Fruit fly (Drosophila melanogaster) Kc167 (cell line): Measurements from ENCODE around the gene CG18269.

ENCODE experiments used
- Myc ChIP-seq: fragments of >200 bp; optimal IDR thresholded peaks from 2 replicates; lab custom pipeline; 2017; ENCODE audit warnings: missing external identifiers
- Sin3A ChIP-seq: fragments of >200 bp; optimal IDR thresholded peaks from 2 replicates; lab custom pipeline; 2018; ENCODE audit warnings: missing external identifiers
- h ChIP-seq: fragments of >200 bp; optimal IDR thresholded peaks from 3 replicates; lab custom pipeline; 2018; ENCODE audit warnings: missing external identifiers
- insv ChIP-seq: fragments of >200 bp; optimal IDR thresholded peaks from 3 replicates; lab custom pipeline; 2018; ENCODE audit warnings: missing external identifiers
- psq ChIP-seq: fragments of >200 bp; optimal IDR thresholded peaks from 2 replicates; lab custom pipeline; 2017; ENCODE audit warnings: missing external identifiers
- ttk ChIP-seq: sonication (Bioruptor generic); optimal IDR thresholded peaks from 2 replicates; lab custom pipeline; 2017; ENCODE audit warnings: missing external identifiers

Gene CG18269

dm6 chr2L:5527861-5528260, 23.8 kb upstream of the CG18269 start, which contains the start of gene CG31915:
TSS of gene CG31915 (plus strand) at chr2L:5528123.
- no peak for TF ChIP-seq Sin3A (lab: Kevin White, UChicago)
- TF ChIP-seq h, result no peak

dm6 chr2L:5532061-5532460, 19.6 kb upstream of the CG18269 start, which contains the start of gene Coq6:
TSS of gene Coq6 (minus strand) at chr2L:5532223.
- TF ChIP-seq insv (lab: Kevin White, UChicago) (no peak), Sin3A (lab: Kevin White, UChicago) (no peak), psq (lab: Kevin White, UChicago) (no peak), h (no peak), Myc (lab: Kevin White, UChicago) (no peak), ttk (no peak)

dm6 chr2L:5536658-5537057, 15.0 kb upstream of the CG18269 start, which contains the start of gene tomb:
TSS of gene tomb (minus strand) at chr2L:5536758.
- TF ChIP-seq insv (lab: Kevin White, UChicago) (no peak), Myc (lab: Kevin White, UChicago) (no peak), Sin3A (lab: Kevin White, UChicago) (no peak), h (no peak)

dm6 chr2L:5537063-5537462, 14.6 kb upstream of the CG18269 start:
- TF ChIP-seq Sin3A (lab: Kevin White, UChicago) (no peak), psq (lab: Kevin White, UChicago) (no peak), ttk (no peak), Myc (lab: Kevin White, UChicago) (no peak), insv (lab: Kevin White, UChicago) (no peak), h (no peak)

- TF ChIP-seq insv (lab: Kevin White, UChicago) (no peak), Myc (lab: Kevin White, UChicago) (no peak), ttk (no peak), h (no peak), Sin3A (lab: Kevin White, UChicago) (no peak), psq (lab: Kevin White, UChicago) (no peak)
Observed at dm6 chr2L:5539034-5539433, 12.6 kb upstream of the CG18269 start, which contains the start of gene CG14015. TSS of gene CG14015 (minus strand) at chr2L:5539196.

dm6 chr2L:5541935-5542685, 9.5 kb upstream of the CG18269 start, which contains the start of the genes Hel25E and Lam:
TSS of gene Hel25E (minus strand) at chr2L:5542314.
TSS of gene Lam (plus strand) at chr2L:5542480.
- TF ChIP-seq psq (lab: Kevin White, UChicago) (no peak), insv (lab: Kevin White, UChicago) (no peak), h (no peak), Sin3A (lab: Kevin White, UChicago) (no peak), Myc (lab: Kevin White, UChicago) (no peak), ttk (no peak)

- TF ChIP-seq h, result no peak
- TF ChIP-seq psq (lab: Kevin White, UChicago), result no peak
- no peak for TF ChIP-seq Sin3A (lab: Kevin White, UChicago)
- no peak for TF ChIP-seq ttk
- TF ChIP-seq Myc (lab: Kevin White, UChicago), result no peak
- TF ChIP-seq insv (lab: Kevin White, UChicago), result no peak
Observed at dm6 chr2L:5542944-5543515, 8.6 kb upstream of the CG18269 start.

dm6 chr2L:5546207-5546517, 5.5 kb upstream of the CG18269 start:
- TF ChIP-seq Sin3A (lab: Kevin White, UChicago), result no peak
- TF ChIP-seq Myc (lab: Kevin White, UChicago), result no peak
- TF ChIP-seq h, result no peak

- TF ChIP-seq psq (lab: Kevin White, UChicago) (no peak), h (no peak), ttk (no peak), Myc (lab: Kevin White, UChicago) (no peak), insv (lab: Kevin White, UChicago) (no peak), Sin3A (lab: Kevin White, UChicago) (no peak)
Observed at dm6 chr2L:5546518-5547287, 4.9 kb upstream of the CG18269 start, which contains the start of gene Oscillin. TSS of gene Oscillin (plus strand) at chr2L:5547086.

dm6 chr2L:5547288-5547777, 4.3 kb upstream of the CG18269 start:
- TF ChIP-seq Myc (lab: Kevin White, UChicago) (no peak), ttk (no peak), insv (lab: Kevin White, UChicago) (no peak)

dm6 chr2L:5550735-5551134, 903 bp upstream of the CG18269 start, which contains the start of gene CG14014:
TSS of gene CG14014 (minus strand) at chr2L:5550835.
- TF ChIP-seq psq (lab: Kevin White, UChicago) (no peak), Myc (lab: Kevin White, UChicago) (no peak), h (no peak), ttk (no peak), insv (lab: Kevin White, UChicago) (no peak), Sin3A (lab: Kevin White, UChicago) (no peak)

- TF ChIP-seq psq (lab: Kevin White, UChicago), result no peak
- no peak for TF ChIP-seq insv (lab: Kevin White, UChicago)
- no peak for TF ChIP-seq Sin3A (lab: Kevin White, UChicago)
- no peak for TF ChIP-seq h
Observed at dm6 chr2L:5553750-5554149, 2.1 kb downstream of the CG18269 start, which contains the start of the genes CG14013 and CG14017. TSS of gene CG14013 (minus strand) at chr2L:5553850. TSS of gene CG14017 (plus strand) at chr2L:5553897.
